Worm (Caenorhabditis elegans) whole organism, L1 larva: ENCODE results near the gene lec-12.

Source experiments
- F16B12.6 ChIP-seq: fragments of 150-350 bp; optimal IDR thresholded peaks from 2 replicates; lab custom pipeline; 2014; ENCODE audit warnings: missing biosample characterization, missing genetic modification characterization
- dpl-1 ChIP-seq, 3 experiments: fragments of 150-350 bp in 2 of 3; sonication (generic microtip) in 1 of 3; optimal IDR thresholded peaks; 2 replicates each; lab custom pipeline; 2014 to 2017; ENCODE audit warnings: missing biosample characterization in 3 of 3, missing genetic modification characterization in 3 of 3, missing genetic modification reagents in 3 of 3
- dsc-1 ChIP-seq: sonication (generic microtip); optimal IDR thresholded peaks from 2 replicates; lab custom pipeline; 2016; ENCODE audit warnings: mild to moderate bottlenecking, missing genetic modification characterization, missing compliant biosample characterization
- nhr-11 ChIP-seq: fragments of 150-350 bp; optimal IDR thresholded peaks from 2 replicates; lab custom pipeline; 2014; ENCODE audit warnings: missing biosample characterization, missing genetic modification characterization
- tlp-1 ChIP-seq: fragments of 150-350 bp; optimal IDR thresholded peaks from 2 replicates; lab custom pipeline; 2014; ENCODE audit warnings: missing biosample characterization, missing genetic modification characterization

DNA sequence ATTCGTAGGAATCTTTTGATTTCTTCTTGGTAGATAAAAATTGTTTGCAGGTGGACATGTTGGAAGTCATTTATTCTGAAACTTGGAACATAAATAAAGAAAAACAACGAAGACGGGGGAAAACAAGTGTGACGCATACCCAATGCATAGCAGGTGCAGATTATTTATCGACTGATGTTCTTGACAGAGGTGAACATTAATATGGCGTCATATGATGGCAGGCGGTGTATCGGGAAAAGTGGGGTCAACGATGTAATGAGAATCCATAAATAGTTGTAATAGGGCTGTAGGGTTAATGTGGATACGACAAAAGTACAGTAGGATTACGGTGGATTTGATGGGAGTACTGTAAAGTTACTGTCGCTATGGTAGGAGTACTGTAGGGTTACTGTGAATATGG lies 36.1 kb downstream of the lec-12 start, which contains the start of gene txt-2:
- TF ChIP-seq nhr-11 (tag; lab: Kevin White, UChicago) (no peak), F16B12.6 (tag; lab: Kevin White, UChicago) (no peak), dsc-1 (tag; lab: Kevin White, UChicago) (no peak), dpl-1 (GFP tag; optimal IDR thresholded peaks at IDR 0.05; lab: Kevin White, UChicago) (no peak), tlp-1 (no peak)
